Fruit fly (Drosophila melanogaster) whole organism, embryonic: ENCODE results near the gene Acph-1.

Experiments used
- CG10147 ChIP-seq: fragments of 200-800 bp; sonication (Bioruptor generic); optimal IDR thresholded peaks from 2 replicates; lab custom pipeline; 2019; ENCODE audit warnings: missing biosample characterization, mild to moderate bottlenecking, missing genetic modification characterization, moderate library complexity
- CG10274 ChIP-seq: fragments of 200-800 bp; sonication (Bioruptor generic); optimal IDR thresholded peaks from 3 replicates; lab custom pipeline; 2017; ENCODE audit warnings: missing biosample characterization, mild to moderate bottlenecking, missing genetic modification characterization
- CG11085 ChIP-seq: fragments of 200-800 bp; sonication (Bioruptor generic); IDR thresholded peaks from 2 replicates; pipeline ENCODE4 v1.3.6; 2022; ENCODE audit warnings: missing biosample characterization, missing genetic modification characterization
- CG11398 ChIP-seq: fragments of 200-800 bp; sonication (Bioruptor generic); optimal IDR thresholded peaks from 2 replicates; lab custom pipeline; 2016; ENCODE audit warnings: missing biosample characterization, missing genetic modification characterization
- CG11696 ChIP-seq: fragments of 200-800 bp; sonication (Bioruptor generic); IDR thresholded peaks from 2 replicates; pipeline ENCODE4 v1.3.6; 2022; ENCODE audit warnings: missing biosample characterization, missing genetic modification characterization
- CG1233 ChIP-seq: fragments of 200-800 bp; sonication (Bioruptor generic); optimal IDR thresholded peaks from 4 replicates; lab custom pipeline; 2018; ENCODE audit warnings: missing biosample characterization, mild to moderate bottlenecking, missing genetic modification characterization
- CG13296 ChIP-seq: fragments of 200-800 bp; sonication (Bioruptor generic); optimal IDR thresholded peaks from 3 replicates; lab custom pipeline; 2018; ENCODE audit warnings: missing biosample characterization, mild to moderate bottlenecking, missing genetic modification characterization
- CG14441 ChIP-seq: fragments of 200-800 bp; sonication (Bioruptor generic); IDR thresholded peaks from 2 replicates; pipeline ENCODE4 v1.3.6; 2022; ENCODE audit warnings: missing biosample characterization, missing genetic modification characterization
- CG14667 ChIP-seq: fragments of 200-800 bp; sonication (Bioruptor generic); IDR thresholded peaks from 2 replicates; pipeline ENCODE4 v1.3.6; 2022; ENCODE audit warnings: missing biosample characterization, missing genetic modification characterization
- CG17361 ChIP-seq: fragments of 200-800 bp; sonication (Bioruptor generic); IDR thresholded peaks from 3 replicates; pipeline ENCODE4 v1.3.6; 2022; ENCODE audit warnings: missing biosample characterization, missing genetic modification characterization
- CG18262 ChIP-seq: fragments of 200-800 bp; optimal IDR thresholded peaks from 3 replicates; lab custom pipeline; 2019; ENCODE audit warnings: missing biosample characterization, mild to moderate bottlenecking, missing genetic modification characterization, moderate library complexity
- CG18476 ChIP-seq: fragments of 200-800 bp; sonication (Bioruptor generic); optimal IDR thresholded peaks from 2 replicates; lab custom pipeline; 2016; ENCODE audit warnings: missing biosample characterization, mild to moderate bottlenecking, missing genetic modification characterization
- CG4730 ChIP-seq: fragments of 200-800 bp; sonication (Bioruptor generic); IDR thresholded peaks from 2 replicates; pipeline ENCODE4 v1.3.6; 2022; ENCODE audit warnings: missing biosample characterization, missing genetic modification characterization
- CG4854 ChIP-seq: fragments of 200-800 bp; sonication (Bioruptor generic); optimal IDR thresholded peaks from 2 replicates; lab custom pipeline; 2016; ENCODE audit warnings: missing biosample characterization, missing genetic modification characterization, inconsistent platforms
- CG6765 ChIP-seq: fragments of 200-800 bp; sonication (Bioruptor generic); optimal IDR thresholded peaks from 3 replicates; lab custom pipeline; 2017; ENCODE audit warnings: missing biosample characterization, mild to moderate bottlenecking, missing genetic modification characterization
- CG6854 ChIP-seq: fragments of 200-800 bp; sonication (Bioruptor generic); optimal IDR thresholded peaks from 3 replicates; lab custom pipeline; 2017; ENCODE audit warnings: missing biosample characterization, mild to moderate bottlenecking, missing genetic modification characterization
- CG8359 ChIP-seq: fragments of 200-800 bp; sonication (Bioruptor generic); optimal IDR thresholded peaks from 2 replicates; lab custom pipeline; 2017; ENCODE audit warnings: missing biosample characterization, mild to moderate bottlenecking, missing genetic modification characterization, borderline replicate concordance
- CG8478 ChIP-seq: fragments of >200 bp; optimal IDR thresholded peaks from 2 replicates; lab custom pipeline; 2018
- D ChIP-seq, 2 experiments: fragments of 200-800 bp in 1 of 2; fragments of >200 bp in 1 of 2; sonication (Bioruptor generic) in 1 of 2; optimal IDR thresholded peaks; 2 replicates in 1 of 2; 3 replicates in 1 of 2; lab custom pipeline; 2017; ENCODE audit warnings: mild to moderate bottlenecking in 1 of 2, missing biosample characterization in 1 of 2, missing genetic modification characterization in 1 of 2, missing genetic modification reagents in 1 of 2
- Drgx ChIP-seq: fragments of 200-800 bp; sonication (Bioruptor generic); IDR thresholded peaks from 2 replicates; pipeline ENCODE4 v1.3.6; 2022; ENCODE audit warnings: missing biosample characterization, missing genetic modification characterization
- GATAe ChIP-seq: fragments of 200-800 bp; sonication (Bioruptor generic); conservative IDR thresholded peaks from 2 replicates; pipeline ENCODE4 v1.3.6; 2022; ENCODE audit warnings: missing biosample characterization, missing genetic modification characterization
- HmgZ ChIP-seq: fragments of 200-800 bp; sonication (Bioruptor generic); optimal IDR thresholded peaks from 2 replicates; lab custom pipeline; 2018; ENCODE audit warnings: missing biosample characterization, mild to moderate bottlenecking, missing genetic modification characterization
- Hmr ChIP-seq: fragments of 200-800 bp; sonication (Bioruptor generic); optimal IDR thresholded peaks from 3 replicates; lab custom pipeline; 2017; ENCODE audit warnings: mild to moderate bottlenecking, missing biosample characterization, missing genetic modification reagents, missing genetic modification characterization
- Hr3 ChIP-seq: fragments of 200-800 bp; sonication (Bioruptor generic); optimal IDR thresholded peaks from 3 replicates; lab custom pipeline; 2016; ENCODE audit warnings: missing biosample characterization, missing genetic modification characterization
- Jarid2 ChIP-seq: fragments of 200-800 bp; sonication (Bioruptor generic); optimal IDR thresholded peaks from 3 replicates; lab custom pipeline; 2017; ENCODE audit warnings: mild to moderate bottlenecking, missing biosample characterization, missing genetic modification reagents, missing genetic modification characterization
- Lpt ChIP-seq: fragments of >200 bp; optimal IDR thresholded peaks from 2 replicates; lab custom pipeline; 2018; ENCODE audit warnings: missing biosample characterization, missing genetic modification characterization
- Poxn ChIP-seq: fragments of 200-800 bp; sonication (Bioruptor generic); IDR thresholded peaks from 2 replicates; pipeline ENCODE4 v1.3.6; 2022; ENCODE audit warnings: missing biosample characterization, missing genetic modification characterization
- Sry-δ ChIP-seq: fragments of 200-800 bp; sonication (Bioruptor generic); optimal IDR thresholded peaks from 2 replicates; lab custom pipeline; 2016; ENCODE audit warnings: missing biosample characterization, missing genetic modification characterization
- Taf1 ChIP-seq: fragments of 200-800 bp; sonication (Bioruptor generic); IDR thresholded peaks from 2 replicates; pipeline ENCODE4 v1.3.6; 2022; ENCODE audit warnings: missing biosample characterization, missing genetic modification characterization
- Tbp ChIP-seq: fragments of >200 bp; optimal IDR thresholded peaks from 2 replicates; lab custom pipeline; 2018; ENCODE audit warnings: missing biosample characterization, missing genetic modification characterization
- Trl ChIP-seq, 3 experiments: fragments of >200 bp in 2 of 3; fragments of 200-800 bp in 1 of 3; sonication (Bioruptor generic) in 1 of 3; optimal IDR thresholded peaks; 2 replicates in 1 of 3; 3 replicates in 2 of 3; lab custom pipeline; 2016 to 2017; ENCODE audit warnings: missing biosample characterization in 1 of 3, missing genetic modification characterization in 1 of 3
- ase ChIP-seq: fragments of 200-800 bp; sonication (Bioruptor generic); IDR thresholded peaks from 3 replicates; pipeline ENCODE4 v1.3.6; 2022; ENCODE audit warnings: missing biosample characterization, missing genetic modification characterization
- bab2 ChIP-seq: fragments of 200-800 bp; sonication (Bioruptor generic); optimal IDR thresholded peaks from 2 replicates; lab custom pipeline; 2016; ENCODE audit warnings: missing biosample characterization, missing genetic modification characterization
- chif ChIP-seq, 2 experiments: fragments of 200-800 bp; sonication (Bioruptor generic); optimal IDR thresholded peaks; 3 replicates each; lab custom pipeline; 2016; ENCODE audit warnings: missing biosample characterization in 2 of 2, missing genetic modification characterization in 2 of 2
- dysf ChIP-seq: fragments of 200-800 bp; sonication (Bioruptor generic); IDR thresholded peaks from 3 replicates; pipeline ENCODE4 v1.3.6; 2022; ENCODE audit warnings: missing biosample characterization, missing genetic modification characterization
- fd64A ChIP-seq: fragments of 200-800 bp; sonication (Bioruptor generic); optimal IDR thresholded peaks from 3 replicates; lab custom pipeline; 2018; ENCODE audit warnings: missing biosample characterization, mild to moderate bottlenecking, missing genetic modification characterization
- gce ChIP-seq: fragments of 200-800 bp; sonication (Bioruptor generic); IDR thresholded peaks from 3 replicates; pipeline ENCODE4 v1.3.6; 2022; ENCODE audit warnings: missing biosample characterization, missing genetic modification characterization
- gcm ChIP-seq: fragments of 200-800 bp; sonication (Bioruptor generic); optimal IDR thresholded peaks from 2 replicates; lab custom pipeline; 2019; ENCODE audit warnings: missing biosample characterization, mild to moderate bottlenecking, missing genetic modification characterization, moderate library complexity
- kah ChIP-seq: fragments of 200-800 bp; sonication (Bioruptor generic); optimal IDR thresholded peaks from 2 replicates; lab custom pipeline; 2018; ENCODE audit warnings: missing biosample characterization, mild to moderate bottlenecking, missing genetic modification characterization
- lilli ChIP-seq: fragments of 200-800 bp; sonication (Bioruptor generic); optimal IDR thresholded peaks from 3 replicates; lab custom pipeline; 2016; ENCODE audit warnings: missing biosample characterization, missing genetic modification characterization
- lov ChIP-seq, 2 experiments: fragments of 200-800 bp in 1 of 2; fragments of >200 bp in 1 of 2; sonication (Bioruptor generic) in 1 of 2; IDR thresholded peaks in 1 of 2; optimal IDR thresholded peaks in 1 of 2; 2 replicates in 1 of 2; 3 replicates in 1 of 2; pipeline versions ENCODE4 v1.3.6 to Lab custom; 2017 to 2022; ENCODE audit warnings: missing biosample characterization in 1 of 2, missing genetic modification characterization in 1 of 2
- nmo ChIP-seq: fragments of 200-800 bp; sonication (Bioruptor generic); optimal IDR thresholded peaks from 2 replicates; lab custom pipeline; 2018; ENCODE audit warnings: missing biosample characterization, mild to moderate bottlenecking, missing genetic modification characterization, moderate library complexity
- org-1 ChIP-seq: fragments of 200-800 bp; sonication (Bioruptor generic); optimal IDR thresholded peaks from 2 replicates; lab custom pipeline; 2017; ENCODE audit warnings: missing biosample characterization, missing genetic modification characterization
- scrt ChIP-seq: fragments of 200-800 bp; sonication (Bioruptor generic); optimal IDR thresholded peaks from 2 replicates; lab custom pipeline; 2018; ENCODE audit warnings: missing biosample characterization, mild to moderate bottlenecking, missing genetic modification characterization, moderate library complexity
- tio ChIP-seq: fragments of 200-800 bp; sonication (Bioruptor generic); optimal IDR thresholded peaks from 2 replicates; lab custom pipeline; 2017; ENCODE audit warnings: missing biosample characterization, missing genetic modification characterization, inconsistent platforms
- ttk ChIP-seq: fragments of 200-800 bp; sonication (Bioruptor generic); IDR thresholded peaks from 2 replicates; pipeline ENCODE4 v2.1.2; 2022; ENCODE audit warnings: missing biosample characterization, missing genetic modification characterization
- twi ChIP-seq: fragments of 200-800 bp; optimal IDR thresholded peaks from 2 replicates; lab custom pipeline; 2019; ENCODE audit warnings: missing biosample characterization, mild to moderate bottlenecking, missing genetic modification characterization, moderate library complexity
- unpg ChIP-seq: fragments of 200-800 bp; sonication (Bioruptor generic); optimal IDR thresholded peaks from 3 replicates; lab custom pipeline; 2018; ENCODE audit warnings: missing biosample characterization, mild to moderate bottlenecking, missing genetic modification characterization, moderate library complexity
- wek ChIP-seq: fragments of 200-800 bp; sonication (Bioruptor generic); optimal IDR thresholded peaks from 3 replicates; lab custom pipeline; 2018; ENCODE audit warnings: missing biosample characterization, mild to moderate bottlenecking, missing genetic modification characterization, moderate library complexity
- zfh1 ChIP-seq: fragments of 200-800 bp; sonication (Bioruptor generic); IDR thresholded peaks from 3 replicates; pipeline ENCODE4 v1.3.6; 2022; ENCODE audit warnings: missing biosample characterization, missing genetic modification characterization

Gene Acph-1

DNA sequence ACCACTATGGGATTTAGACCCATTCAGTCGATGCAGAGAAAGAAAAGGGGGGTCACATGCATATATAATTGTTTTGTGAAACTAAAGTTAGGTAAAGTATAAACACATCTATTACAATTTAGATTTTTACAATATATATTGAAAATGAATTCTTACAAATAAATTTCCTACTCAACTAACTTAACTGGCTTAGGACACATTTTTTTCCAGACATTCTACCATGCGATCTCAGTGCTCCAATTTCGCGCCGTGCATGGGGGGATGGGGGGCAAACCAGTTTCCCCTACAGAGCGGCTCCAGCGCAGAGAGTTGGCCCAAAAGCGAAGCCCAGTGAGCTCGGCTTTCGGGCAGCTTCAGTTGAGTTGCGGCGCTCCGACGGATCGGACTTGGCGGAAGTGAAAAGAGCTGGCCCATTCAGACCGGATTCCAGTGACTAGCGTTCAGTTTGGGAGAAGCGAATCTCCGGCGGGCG lies 10.1 kb downstream of the Acph-1 start, which contains the start of gene CG7896 (continued):
- TF ChIP-seq Trl (optimal IDR thresholded peaks at IDR 0.05; lab: Kevin White, UChicago) (peak in 1 of 2 experiments; percentile 26), Trl (GFP tag; optimal IDR thresholded peaks at IDR 0.05; lab: Kevin White, UChicago) (no peak), gcm (peak; percentile 67), nmo (peak; percentile 89), kah (GFP tag; lab: Kevin White, UChicago) (peak; percentile 10), Drgx (GFP tag; lab: Robert Waterston, UW) (peak; percentile 90), Jarid2 (GFP tag; lab: Kevin White, UChicago) (peak; percentile 53), Hmr (GFP tag; lab: Kevin White, UChicago) (peak; percentile 67), Lpt (GFP tag; lab: Kevin White, UChicago) (no peak), CG17361 (peak; percentile 86), CG8478 (lab: Kevin White, UChicago) (no peak), dysf (GFP tag; lab: Robert Waterston, UW) (peak; percentile 92), chif (GFP tag; optimal IDR thresholded peaks at IDR 0.05; lab: Kevin White, UChicago) (no peak), lilli (GFP tag; lab: Kevin White, UChicago) (peak; percentile 47), CG1233 (GFP tag; lab: Kevin White, UChicago) (peak; percentile 13), D (optimal IDR thresholded peaks at IDR 0.05; lab: Kevin White, UChicago) (no peak), D (GFP tag; optimal IDR thresholded peaks at IDR 0.05; lab: Kevin White, UChicago) (peak; percentile 43), CG8359 (GFP tag; lab: Kevin White, UChicago) (no peak), CG13296 (peak; percentile 69), CG11085 (peak; percentile 49; the same call in 1 of the 2 replicates), CG18262 (tag; lab: Kevin White, UChicago) (peak; percentile 82), CG4854 (no peak), CG18476 (GFP tag; lab: Kevin White, UChicago) (peak; percentile 11), CG4730 (GFP tag; lab: Robert Waterston, UW) (peak; percentile 74), zfh1 (peak; percentile 81), gce (GFP tag; lab: Robert Waterston, UW) (peak; percentile 69; the same call in 1 of the 3 replicates), HmgZ (tag; lab: Kevin White, UChicago) (peak; percentile 26), scrt (peak; percentile 61), CG11696 (no peak), Poxn (GFP tag; lab: Robert Waterston, UW) (no peak), unpg (GFP tag; lab: Kevin White, UChicago) (peak; percentile 58), Tbp (GFP tag; lab: Kevin White, UChicago) (no peak), CG14667 (GFP tag; lab: Robert Waterston, UW) (peak; percentile 66; the same call in 1 of the 2 replicates), lov (optimal IDR thresholded peaks at IDR 0.05; lab: Kevin White, UChicago) (no peak), lov (GFP tag; IDR thresholded peaks at IDR 0.05; lab: Robert Waterston, UW) (0 out of 3 replicates have a peak, but pooled peaks have one; percentile 61), fd64A (GFP tag; lab: Kevin White, UChicago) (no peak), CG10274 (GFP tag; lab: Kevin White, UChicago) (peak; percentile 8), GATAe (GFP tag; lab: Robert Waterston, UW) (peak; percentile 37), ase (GFP tag; lab: Robert Waterston, UW) (peak; percentile 53; the same call in 1 of the 3 replicates), bab2 (peak; percentile 20), Taf1 (GFP tag; lab: Robert Waterston, UW) (peak; percentile 71), twi (tag; lab: Kevin White, UChicago) (peak; percentile 33), tio (GFP tag; lab: Kevin White, UChicago) (peak; percentile 57), Hr3 (GFP tag; lab: Kevin White, UChicago) (peak; percentile 65), org-1 (GFP tag; lab: Kevin White, UChicago) (peak; percentile 63), wek (GFP tag; lab: Kevin White, UChicago) (no peak), CG10147 (peak; percentile 54), CG11398 (no peak), CG6765 (GFP tag; lab: Kevin White, UChicago) (peak; percentile 31), CG6854 (GFP tag; lab: Kevin White, UChicago) (peak; percentile 51), CG14441 (GFP tag; lab: Robert Waterston, UW) (peak; percentile 81), Sry-δ (GFP tag; lab: Kevin White, UChicago) (no peak), ttk (GFP tag; lab: Robert Waterston, UW) (peak; percentile 78)
